Worm (Caenorhabditis elegans) whole organism, L2 larva: ENCODE measurements around the gene ddb-1.

ENCODE experiments used
- C34F6.9 ChIP-seq: fragments of 150-350 bp; optimal IDR thresholded peaks from 2 replicates; lab custom pipeline; 2014; ENCODE audit warnings: missing biosample characterization, missing genetic modification characterization
- F13H6.1 ChIP-seq: sonication (generic microtip); optimal IDR thresholded peaks from 2 replicates; lab custom pipeline; 2016; ENCODE audit warnings: missing genetic modification characterization, missing compliant biosample characterization
- R02D3.7 ChIP-seq: fragments of 150-350 bp; optimal IDR thresholded peaks from 2 replicates; lab custom pipeline; 2014; ENCODE audit warnings: missing biosample characterization, missing genetic modification characterization
- Y55F3AM.14 ChIP-seq: fragments of 200-800 bp; sonication (Bioruptor generic); optimal IDR thresholded peaks from 2 replicates; lab custom pipeline; 2018; ENCODE audit warnings: mild to moderate bottlenecking, missing genetic modification characterization, missing compliant biosample characterization
- alr-1 ChIP-seq: fragments of 150-350 bp; optimal IDR thresholded peaks from 2 replicates; lab custom pipeline; 2014; ENCODE audit warnings: missing biosample characterization, missing genetic modification characterization
- aly-2 ChIP-seq: fragments of 150-350 bp; optimal IDR thresholded peaks from 2 replicates; lab custom pipeline; 2014; ENCODE audit warnings: missing biosample characterization, missing genetic modification characterization
- ceh-16 ChIP-seq: fragments of 150-350 bp; optimal IDR thresholded peaks from 2 replicates; lab custom pipeline; 2014; ENCODE audit warnings: missing biosample characterization, missing genetic modification characterization
- crh-2 ChIP-seq: sonication (generic microtip); optimal IDR thresholded peaks from 2 replicates; lab custom pipeline; 2017; ENCODE audit warnings: missing biosample characterization, missing genetic modification characterization
- dmd-4 ChIP-seq: sonication (generic microtip); optimal IDR thresholded peaks from 2 replicates; lab custom pipeline; 2017; ENCODE audit warnings: missing biosample characterization, missing genetic modification characterization
- egl-27 ChIP-seq: sonication (generic microtip); optimal IDR thresholded peaks from 3 replicates; lab custom pipeline; 2017; ENCODE audit warnings: missing biosample characterization, missing genetic modification reagents, missing genetic modification characterization
- elt-1 ChIP-seq: fragments of 150-350 bp; optimal IDR thresholded peaks from 2 replicates; lab custom pipeline; 2014; ENCODE audit warnings: missing biosample characterization, missing genetic modification characterization
- elt-3 ChIP-seq: sonication (generic microtip); optimal IDR thresholded peaks from 2 replicates; lab custom pipeline; 2017; ENCODE audit warnings: missing biosample characterization, missing genetic modification characterization
- fos-1 ChIP-seq: fragments of 150-350 bp; optimal IDR thresholded peaks from 2 replicates; lab custom pipeline; 2014; ENCODE audit warnings: missing biosample characterization, missing genetic modification characterization
- gmeb-1 ChIP-seq: fragments of 150-350 bp; optimal IDR thresholded peaks from 2 replicates; lab custom pipeline; 2014; ENCODE audit warnings: missing biosample characterization, missing genetic modification characterization
- lin-11 ChIP-seq: fragments of 150-350 bp; sonication (generic microtip); optimal IDR thresholded peaks from 2 replicates; lab custom pipeline; 2014; ENCODE audit warnings: missing biosample characterization, missing genetic modification characterization, inconsistent platforms, mixed read lengths
- lin-13 ChIP-seq: fragments of 150-350 bp; optimal IDR thresholded peaks from 2 replicates; lab custom pipeline; 2014; ENCODE audit warnings: missing biosample characterization, missing genetic modification reagents, missing genetic modification characterization
- lin-39 ChIP-seq: fragments of 150-350 bp; optimal IDR thresholded peaks from 2 replicates; lab custom pipeline; 2014; ENCODE audit warnings: missing biosample characterization, missing genetic modification reagents, missing genetic modification characterization
- lsy-2 ChIP-seq, 2 experiments: fragments of 150-350 bp in 1 of 2; sonication (generic microtip) in 1 of 2; optimal IDR thresholded peaks; 2 replicates each; lab custom pipeline; 2014 to 2017; ENCODE audit warnings: missing biosample characterization in 2 of 2, missing genetic modification characterization in 2 of 2
- mdl-1 ChIP-seq, 2 experiments: fragments of 150-350 bp in 1 of 2; sonication (generic microtip) in 1 of 2; optimal IDR thresholded peaks; 2 replicates each; lab custom pipeline; 2017; ENCODE audit warnings: missing biosample characterization in 2 of 2, missing genetic modification characterization in 2 of 2
- nhr-11 ChIP-seq: fragments of 150-350 bp; optimal IDR thresholded peaks from 2 replicates; lab custom pipeline; 2014; ENCODE audit warnings: missing biosample characterization, missing genetic modification characterization
- nhr-12 ChIP-seq: fragments of 150-350 bp; optimal IDR thresholded peaks from 2 replicates; lab custom pipeline; 2014; ENCODE audit warnings: missing biosample characterization, missing genetic modification characterization
- nhr-129 ChIP-seq: fragments of 150-350 bp; optimal IDR thresholded peaks from 2 replicates; lab custom pipeline; 2014; ENCODE audit warnings: missing biosample characterization, missing genetic modification characterization
- nhr-21 ChIP-seq: fragments of 150-350 bp; optimal IDR thresholded peaks from 2 replicates; lab custom pipeline; 2014; ENCODE audit warnings: missing biosample characterization, missing genetic modification characterization
- nhr-23 ChIP-seq: fragments of 150-350 bp; optimal IDR thresholded peaks from 2 replicates; lab custom pipeline; 2014; ENCODE audit warnings: missing biosample characterization, missing genetic modification reagents, missing genetic modification characterization
- nhr-237 ChIP-seq: fragments of 150-350 bp; optimal IDR thresholded peaks from 2 replicates; lab custom pipeline; 2014; ENCODE audit warnings: missing biosample characterization, missing genetic modification characterization
- nhr-25 ChIP-seq: fragments of 150-350 bp; sonication (generic microtip); optimal IDR thresholded peaks from 3 replicates; lab custom pipeline; 2014; ENCODE audit warnings: missing biosample characterization, missing genetic modification characterization
- peb-1 ChIP-seq: fragments of 150-350 bp; optimal IDR thresholded peaks from 2 replicates; lab custom pipeline; 2014; ENCODE audit warnings: missing biosample characterization, missing genetic modification characterization
- sem-4 ChIP-seq: fragments of 150-350 bp; optimal IDR thresholded peaks from 2 replicates; lab custom pipeline; 2014; ENCODE audit warnings: missing biosample characterization, missing genetic modification reagents, missing genetic modification characterization
- sma-9 ChIP-seq, 2 experiments: fragments of 150-350 bp in 1 of 2; sonication (generic microtip) in 1 of 2; optimal IDR thresholded peaks; 2 replicates each; lab custom pipeline; 2014 to 2016; ENCODE audit warnings: missing genetic modification characterization in 2 of 2, mild to moderate bottlenecking in 1 of 2, missing biosample characterization in 1 of 2, missing compliant biosample characterization in 1 of 2, missing genetic modification reagents in 1 of 2, moderate library complexity in 1 of 2
- snpc-4 ChIP-seq: fragments of 150-350 bp; optimal IDR thresholded peaks from 2 replicates; lab custom pipeline; 2014; ENCODE audit warnings: missing biosample characterization, missing genetic modification characterization
- unc-39 ChIP-seq: fragments of 150-350 bp; optimal IDR thresholded peaks from 2 replicates; lab custom pipeline; 2014; ENCODE audit warnings: missing biosample characterization, missing genetic modification characterization
- unc-55 ChIP-seq: fragments of 150-350 bp; sonication (generic microtip); optimal IDR thresholded peaks from 3 replicates; lab custom pipeline; 2014; ENCODE audit warnings: missing biosample characterization, missing genetic modification reagents, missing genetic modification characterization
- unc-62 ChIP-seq: fragments of 150-350 bp; optimal IDR thresholded peaks from 2 replicates; lab custom pipeline; 2014; ENCODE audit warnings: missing biosample characterization, missing genetic modification reagents, missing genetic modification characterization
- ztf-1 ChIP-seq: fragments of 200-800 bp; sonication (Bioruptor generic); conservative IDR thresholded peaks from 2 replicates; pipeline ENCODE4 v1.3.6; 2022; ENCODE audit warnings: missing genetic modification characterization, missing compliant biosample characterization
- ztf-11 ChIP-seq: sonication (generic microtip); optimal IDR thresholded peaks from 2 replicates; lab custom pipeline; 2017; ENCODE audit warnings: missing biosample characterization, missing genetic modification characterization

ddb-1 gene

ce11 chrIV:12085120-12085519 lies 35.8 kb downstream of the ddb-1 start, which contains the start of gene rbm-34:
Gene rbm-34, plus strand, starts transcription at chrIV:12085420.
- TF ChIP-seq snpc-4 (no peak), nhr-12 (no peak), aly-2 (tag; lab: Kevin White, UChicago) (no peak), sem-4 (tag; lab: Kevin White, UChicago) (no peak), nhr-129 (tag; lab: Kevin White, UChicago) (no peak), elt-3 (tag; lab: Kevin White, UChicago) (no peak), nhr-11 (no peak), lsy-2 (tag; optimal IDR thresholded peaks at IDR 0.05; lab: Kevin White, UChicago) (no peak), nhr-21 (tag; lab: Kevin White, UChicago) (no peak), lin-13 (GFP tag; lab: Kevin White, UChicago) (no peak), peb-1 (tag; lab: Kevin White, UChicago) (no peak), unc-39 (tag; lab: Kevin White, UChicago) (no peak)
- TF ChIP-seq, all 48 proteins: peak for 0

ce11 chrIV:12084587-12084986 lies 36.4 kb downstream of the ddb-1 start:
- TF ChIP-seq nhr-12: no peak
- TF ChIP-seq Y55F3AM.14: no peak
- TF ChIP-seq nhr-129 (tag; lab: Kevin White, UChicago): peak; percentile 3

ce11 chrIV:12084178-12084577 lies 36.8 kb downstream of the ddb-1 start, which contains the start of gene repo-1:
Gene repo-1, plus strand, starts transcription at chrIV:12084478.
- TF ChIP-seq crh-2 (tag; lab: Kevin White, UChicago): no peak
- TF ChIP-seq nhr-23 (tag; lab: Kevin White, UChicago): no peak

- TF ChIP-seq peb-1 (tag; lab: Kevin White, UChicago): no peak
- TF ChIP-seq sma-9 (GFP tag; optimal IDR thresholded peaks at IDR 0.05; lab: Kevin White, UChicago): no peak
- TF ChIP-seq sma-9 (tag; optimal IDR thresholded peaks at IDR 0.05; lab: Kevin White, UChicago): no peak
- no peak for TF ChIP-seq fos-1 (tag; lab: Kevin White, UChicago)
- no peak for TF ChIP-seq dmd-4 (tag; lab: Kevin White, UChicago)
- no peak for TF ChIP-seq ceh-16 (tag; lab: Kevin White, UChicago)
- no peak for TF ChIP-seq alr-1
- TF ChIP-seq nhr-12: no peak
- no peak for TF ChIP-seq nhr-25 (tag; lab: Kevin White, UChicago)
These were observed 40.2 kb downstream of the ddb-1 start for ce11 chrIV:12080807-12081206.

ce11 chrIV:12078907-12079523 lies 42.0 kb downstream of the ddb-1 start, which contains the start of gene lex-1:
Gene lex-1, plus strand, starts transcription at chrIV:12079473.
- no peak for TF ChIP-seq R02D3.7 (tag; lab: Kevin White, UChicago)
- no peak for TF ChIP-seq nhr-237
- peak; percentile 72 for TF ChIP-seq unc-55
- no peak for TF ChIP-seq F13H6.1
- TF ChIP-seq nhr-129 (tag; lab: Kevin White, UChicago): peak; percentile 71
- peak; percentile 34 for TF ChIP-seq lin-13 (GFP tag; lab: Kevin White, UChicago)
- TF ChIP-seq lsy-2 (tag; optimal IDR thresholded peaks at IDR 0.05; lab: Kevin White, UChicago): peak in 1 of 2 experiments; percentile 66
- TF ChIP-seq fos-1 (tag; lab: Kevin White, UChicago): peak; percentile 26
- no peak for TF ChIP-seq dmd-4 (tag; lab: Kevin White, UChicago)
- no peak for TF ChIP-seq lin-11 (tag; lab: Kevin White, UChicago)
- peak; percentile 60 for TF ChIP-seq C34F6.9 (tag; lab: Kevin White, UChicago)
- TF ChIP-seq peb-1 (tag; lab: Kevin White, UChicago): no peak
- no peak for TF ChIP-seq sem-4 (tag; lab: Kevin White, UChicago)
- peak; percentile 66 for TF ChIP-seq gmeb-1 (tag; lab: Kevin White, UChicago)
- peak; percentile 10 for TF ChIP-seq crh-2 (tag; lab: Kevin White, UChicago)
- TF ChIP-seq lin-39 (tag; lab: Kevin White, UChicago): no peak
- no peak for TF ChIP-seq ztf-11
- TF ChIP-seq elt-1: no peak
- no peak for TF ChIP-seq unc-62
- no peak for TF ChIP-seq aly-2 (tag; lab: Kevin White, UChicago)
- no peak for TF ChIP-seq ztf-1 (GFP tag; lab: Robert Waterston, UW)
- peak in 1 of 2 experiments; percentile 37 for TF ChIP-seq mdl-1 (tag; optimal IDR thresholded peaks at IDR 0.05; lab: Kevin White, UChicago)
- no peak for TF ChIP-seq egl-27
